Worm (Caenorhabditis elegans) whole organism, dauer: Measurements from ENCODE around the gene F07F6.1.

Experiments used
- unc-62 ChIP-seq: sonication (generic microtip); optimal IDR thresholded peaks from 2 replicates; lab custom pipeline; 2017; ENCODE audit warnings: missing biosample characterization, missing genetic modification reagents, missing genetic modification characterization

F07F6.1 gene

DNA sequence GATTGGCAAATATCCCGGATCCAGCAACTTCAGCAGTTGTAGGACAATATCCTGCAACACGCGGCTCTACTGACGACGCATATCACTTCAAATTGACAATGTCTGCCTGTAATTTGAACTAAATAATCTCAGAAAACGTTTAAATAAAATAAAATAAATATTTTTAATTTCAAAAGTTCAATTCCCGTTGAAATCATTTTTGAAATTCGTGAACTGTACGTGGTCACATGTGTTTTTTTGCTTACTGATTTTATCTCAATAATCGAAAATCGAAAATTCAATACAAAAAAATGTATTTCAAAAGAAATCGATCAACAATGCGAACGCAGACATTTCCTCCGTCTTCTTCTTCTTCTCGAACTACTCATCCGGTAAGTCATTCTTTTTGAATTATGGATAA, at the start of gene F07F6.1:
TSS of gene F07F6.1 (plus strand) at position 301 of the 400 bp plus-strand sequence.
- TF ChIP-seq unc-62 (GFP tag; lab: Kevin White, UChicago) = no peak

ce11 chrII:5388786-5389421, 48.8 kb upstream of the F07F6.1 start, which contains the start of gene rsp-4:
TSS of gene rsp-4 (minus strand) at chrII:5388836.
- no peak for TF ChIP-seq unc-62 (GFP tag; lab: Kevin White, UChicago)

- no peak for TF ChIP-seq unc-62 (GFP tag; lab: Kevin White, UChicago)
Observed at ce11 chrII:5389831-5390323, 47.8 kb upstream of the F07F6.1 start, which contains the start of gene ndx-6. TSS of gene ndx-6 (minus strand) at chrII:5389881.

DNA sequence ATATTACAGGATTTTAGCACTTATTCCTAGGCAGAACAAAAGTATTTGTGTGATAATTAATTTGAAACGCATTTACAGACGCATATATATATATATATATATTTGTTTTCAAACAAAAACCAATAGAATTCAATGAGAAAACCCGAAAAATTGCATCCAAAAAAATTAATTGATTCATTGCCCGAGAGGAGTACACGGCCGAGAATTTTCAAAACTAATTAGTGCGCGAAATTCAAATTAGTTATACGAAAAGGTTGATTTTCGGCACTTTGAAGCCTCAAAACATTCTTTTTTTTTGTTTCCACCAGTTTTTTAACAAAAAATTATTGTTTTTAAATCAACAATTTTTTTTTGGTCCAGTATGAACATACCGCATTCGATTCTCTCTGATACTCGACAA, 46.2 kb upstream of the F07F6.1 start:
- TF ChIP-seq unc-62 (GFP tag; lab: Kevin White, UChicago) = no peak

- TF ChIP-seq unc-62 (GFP tag; lab: Kevin White, UChicago) = no peak
Observed at ce11 chrII:5393090-5393489, 44.6 kb upstream of the F07F6.1 start, which contains the start of gene brap-2. TSS of gene brap-2 (minus strand) at chrII:5393190.

DNA sequence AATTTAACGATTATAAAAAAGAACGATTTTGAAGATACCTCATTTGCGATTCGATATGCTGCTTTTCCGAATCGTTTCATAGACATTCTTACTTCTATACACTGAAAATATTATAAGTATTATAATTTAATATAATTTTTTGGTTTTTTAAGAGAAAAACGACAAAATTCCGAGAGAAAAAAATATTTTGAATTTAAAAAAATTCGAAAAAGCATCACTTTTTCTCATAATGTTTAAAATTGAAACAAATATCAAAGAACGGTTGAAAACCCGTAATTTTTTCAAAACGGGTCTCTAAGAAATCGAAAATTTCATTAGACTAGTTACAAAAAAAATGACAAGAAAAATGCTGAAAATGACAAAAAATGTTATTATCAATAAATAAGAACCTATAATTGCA, 42.1 kb upstream of the F07F6.1 start, which contains the start of gene pink-1:
TSS of gene pink-1 (minus strand) at position 101 of the 400 bp plus-strand sequence.
- TF ChIP-seq unc-62 (GFP tag; lab: Kevin White, UChicago) = no peak

DNA sequence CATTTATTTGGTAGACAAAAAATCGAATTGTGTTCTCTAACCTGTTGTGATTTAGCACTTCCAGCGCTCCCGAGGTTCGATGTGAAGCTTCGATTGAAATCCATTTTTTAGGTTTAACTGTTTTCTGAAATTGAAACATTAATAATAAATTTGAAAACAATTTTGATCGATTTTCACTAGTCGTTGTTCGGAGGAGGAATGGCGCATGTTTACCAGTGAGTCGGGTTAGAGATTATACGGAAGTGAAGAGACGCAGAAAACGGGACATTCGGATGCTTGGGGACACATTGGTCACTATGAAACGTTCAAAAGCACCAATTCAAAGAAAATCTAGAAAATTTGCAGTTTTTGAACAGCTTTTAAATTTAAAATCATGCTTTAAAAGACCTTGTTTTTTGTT, 38.9 kb upstream of the F07F6.1 start, which contains the start of gene fbxl-3:
TSS of gene fbxl-3 (minus strand) at position 124 of the 400 bp plus-strand sequence.
- no peak for TF ChIP-seq unc-62 (GFP tag; lab: Kevin White, UChicago)

- TF ChIP-seq unc-62 (GFP tag; lab: Kevin White, UChicago) = no peak
Observed at ce11 chrII:5399201-5399600, 38.5 kb upstream of the F07F6.1 start, which contains the start of gene mog-5. TSS of gene mog-5 (plus strand) at chrII:5399538.

DNA sequence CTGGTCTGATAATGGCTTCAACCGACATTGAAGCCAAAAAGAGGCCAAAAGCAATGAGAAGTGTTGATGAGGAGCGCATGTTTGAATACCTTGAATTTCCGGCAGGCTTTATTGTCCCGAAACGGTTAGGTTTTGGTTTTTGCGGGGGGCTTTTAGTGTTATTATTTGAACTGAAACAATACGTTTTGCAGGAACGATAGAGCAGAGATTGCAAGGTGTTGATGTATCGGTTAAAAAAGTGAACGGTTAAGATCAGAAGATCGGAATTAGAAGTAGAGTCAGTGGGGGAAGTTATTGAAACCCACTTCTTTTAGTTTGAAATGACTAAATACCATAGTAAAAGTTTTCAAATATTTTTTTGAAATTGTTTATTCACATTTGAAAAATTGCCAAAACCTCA, 30.1 kb upstream of the F07F6.1 start, which contains the start of gene clec-141:
TSS of gene clec-141 (minus strand) at position 101 of the 400 bp plus-strand sequence.
- TF ChIP-seq unc-62 (GFP tag; lab: Kevin White, UChicago) = no peak

ce11 chrII:5408924-5409323, 28.8 kb upstream of the F07F6.1 start, which contains the start of the genes EEED8.12 and EEED8.4:
TSS of gene EEED8.12 (minus strand) at chrII:5409024.
TSS of gene EEED8.4 (plus strand) at chrII:5409319.
- TF ChIP-seq unc-62 (GFP tag; lab: Kevin White, UChicago) = no peak

DNA sequence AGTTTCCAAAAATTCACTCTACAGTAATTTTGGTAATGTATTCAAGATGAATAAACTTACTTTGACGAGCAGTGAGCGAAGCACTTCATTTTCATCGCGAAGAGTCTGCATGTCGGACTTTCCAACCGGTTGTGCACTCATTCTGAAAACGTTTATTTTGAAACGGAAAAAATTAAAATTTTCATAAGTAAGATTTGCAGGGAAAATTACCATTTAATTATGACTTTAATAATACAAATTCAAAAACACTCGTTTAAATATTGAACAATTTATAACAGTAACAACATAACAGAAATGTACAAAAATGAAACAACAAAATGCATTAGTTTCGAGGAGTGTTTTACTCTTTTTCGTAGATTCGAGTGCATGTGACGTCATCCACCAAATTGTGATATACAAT, 25.2 kb upstream of the F07F6.1 start, which contains the start of the genes EEED8.13 and EEED8.18:
TSS of gene EEED8.13 (minus strand) at position 101 of the 400 bp plus-strand sequence.
TSS of gene EEED8.18 (minus strand) at position 144 of the 400 bp plus-strand sequence.
- TF ChIP-seq unc-62 (GFP tag; lab: Kevin White, UChicago) = no peak

ce11 chrII:5414040-5414439, 23.6 kb upstream of the F07F6.1 start, which contains the start of the genes EEED8.14 and EEED8.3:
TSS of gene EEED8.14 (minus strand) at chrII:5414052.
TSS of gene EEED8.3 (plus strand) at chrII:5414276.
- TF ChIP-seq unc-62 (GFP tag; lab: Kevin White, UChicago) = no peak

DNA sequence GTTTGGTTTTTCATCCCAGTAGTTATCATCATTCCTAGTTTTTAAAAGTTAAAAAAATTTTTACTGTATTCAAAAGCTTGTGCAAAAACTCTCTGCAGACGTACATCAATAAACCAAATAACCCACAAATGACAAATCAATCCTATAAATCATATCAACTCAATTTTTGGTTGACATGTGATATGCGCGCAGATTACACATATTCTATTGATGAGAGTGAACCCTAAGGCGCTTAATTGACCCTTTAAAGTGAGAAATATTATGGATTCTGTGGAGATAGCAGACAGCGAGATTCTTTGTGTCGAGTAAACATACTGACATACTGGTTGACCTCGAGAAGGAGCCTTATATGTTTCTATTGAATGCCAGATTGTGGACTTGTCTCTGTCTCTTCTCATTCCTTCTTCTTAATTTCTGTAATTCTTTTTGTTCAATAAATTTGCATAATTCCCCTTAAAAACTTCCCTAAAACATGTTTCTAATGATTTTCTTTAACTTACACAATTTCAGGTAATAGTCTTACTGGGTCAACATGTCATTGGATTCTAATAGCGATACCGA, 21.4 kb upstream of the F07F6.1 start, which contains the start of gene EEED8.2:
TSS of gene EEED8.2 (plus strand) at position 511 of the 561 bp plus-strand sequence.
- TF ChIP-seq unc-62 (GFP tag; lab: Kevin White, UChicago) = no peak

DNA sequence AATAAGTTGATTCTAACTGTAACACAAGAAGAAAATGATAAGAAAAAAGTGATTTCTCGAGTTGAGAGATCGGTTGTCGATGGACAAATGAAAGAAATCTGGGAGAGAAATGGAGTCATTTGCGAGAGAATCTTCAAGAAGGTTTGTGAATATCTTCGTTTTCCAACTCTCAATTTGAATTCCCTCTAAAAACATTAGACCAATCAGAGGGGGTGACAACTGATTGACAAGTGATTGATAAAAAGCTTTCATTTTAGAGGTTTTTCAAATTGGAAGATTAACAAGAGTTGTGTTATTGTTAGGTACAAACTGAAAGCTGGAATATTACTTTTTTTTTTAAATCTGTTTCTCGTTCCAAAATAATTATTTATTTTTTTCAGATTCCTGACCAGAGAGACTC, 19.8 kb upstream of the F07F6.1 start:
- TF ChIP-seq unc-62 (GFP tag; lab: Kevin White, UChicago) = no peak

- no peak for TF ChIP-seq unc-62 (GFP tag; lab: Kevin White, UChicago)
Observed at ce11 chrII:5418317-5418716, 19.4 kb upstream of the F07F6.1 start.

DNA sequence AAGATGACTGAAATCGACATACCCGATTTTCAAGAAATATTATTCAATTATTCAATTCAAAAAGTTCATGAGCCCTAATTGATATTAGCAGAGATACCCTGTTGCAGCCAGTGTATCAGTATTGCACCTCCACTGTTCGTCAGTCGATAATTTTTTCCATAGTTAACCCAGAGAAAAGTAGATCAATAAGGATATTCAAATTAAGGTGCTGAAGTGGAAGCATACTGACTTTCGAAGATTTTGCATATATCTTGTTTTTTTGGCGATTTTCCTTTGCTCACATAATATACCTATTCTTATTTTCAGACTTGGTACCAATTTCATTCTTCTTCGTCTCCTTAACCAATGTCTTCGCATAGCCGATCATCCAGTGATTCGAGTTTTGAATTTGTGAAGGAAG, 18.8 kb upstream of the F07F6.1 start, which contains the start of gene EEED8.15:
TSS of gene EEED8.15 (plus strand) at position 301 of the 400 bp plus-strand sequence.
- TF ChIP-seq unc-62 (GFP tag; lab: Kevin White, UChicago) = no peak
